Fruit fly (Drosophila melanogaster) whole organism, embryonic: ENCODE results near the gene CG9672.

Experiments
- Awh ChIP-seq: fragments of 200-800 bp; sonication (Bioruptor generic); IDR thresholded peaks from 2 replicates; pipeline ENCODE4, ENCODE4 v1.3.6; 2022; ENCODE audit warnings: missing biosample characterization, missing genetic modification characterization
- CG10431 ChIP-seq: fragments of 200-800 bp; sonication (Bioruptor generic); optimal IDR thresholded peaks from 3 replicates; lab custom pipeline; 2018; ENCODE audit warnings: missing biosample characterization, mild to moderate bottlenecking, missing genetic modification characterization
- CG10543 ChIP-seq: fragments of 200-800 bp; sonication (Bioruptor generic); optimal IDR thresholded peaks from 3 replicates; lab custom pipeline; 2017; ENCODE audit warnings: missing biosample characterization, mild to moderate bottlenecking, missing genetic modification characterization, moderate library complexity
- CG11456 ChIP-seq: fragments of 200-800 bp; sonication (Bioruptor generic); IDR thresholded peaks from 3 replicates; pipeline ENCODE4 v1.3.6; 2022; ENCODE audit warnings: missing biosample characterization, missing genetic modification characterization
- CG12071 ChIP-seq: fragments of 200-800 bp; sonication (Bioruptor generic); optimal IDR thresholded peaks from 3 replicates; lab custom pipeline; 2018; ENCODE audit warnings: missing biosample characterization, mild to moderate bottlenecking, missing genetic modification characterization
- CG12769 ChIP-seq: fragments of 200-800 bp; sonication (Bioruptor generic); optimal IDR thresholded peaks from 2 replicates; lab custom pipeline; 2019; ENCODE audit warnings: missing biosample characterization, mild to moderate bottlenecking, missing genetic modification characterization, moderate library complexity
- CG13424 ChIP-seq: fragments of 200-800 bp; sonication (Bioruptor generic); optimal IDR thresholded peaks from 2 replicates; lab custom pipeline; 2019; ENCODE audit warnings: missing biosample characterization, mild to moderate bottlenecking, missing genetic modification characterization, moderate library complexity
- CG15269 ChIP-seq: fragments of 200-800 bp; sonication (Bioruptor generic); optimal IDR thresholded peaks from 2 replicates; lab custom pipeline; 2018; ENCODE audit warnings: missing biosample characterization, mild to moderate bottlenecking, missing genetic modification characterization, moderate library complexity
- CG17186 ChIP-seq: fragments of 200-800 bp; sonication (Bioruptor generic); optimal IDR thresholded peaks from 3 replicates; lab custom pipeline; 2017; ENCODE audit warnings: missing biosample characterization, missing genetic modification reagents, missing genetic modification characterization
- CG17612 ChIP-seq: fragments of 200-800 bp; sonication (Bioruptor generic); IDR thresholded peaks from 2 replicates; pipeline ENCODE4 v1.3.6; 2022; ENCODE audit warnings: missing biosample characterization, missing genetic modification characterization
- CG18764 ChIP-seq: fragments of 200-800 bp; sonication (Bioruptor generic); optimal IDR thresholded peaks from 3 replicates; lab custom pipeline; 2016; ENCODE audit warnings: missing biosample characterization, missing genetic modification characterization
- CG30020 ChIP-seq: fragments of 200-800 bp; optimal IDR thresholded peaks from 2 replicates; lab custom pipeline; 2019; ENCODE audit warnings: missing biosample characterization, mild to moderate bottlenecking, missing genetic modification characterization, moderate library complexity
- CG32772 ChIP-seq: fragments of 200-800 bp; sonication (Bioruptor generic); IDR thresholded peaks from 2 replicates; pipeline ENCODE4 v1.3.6; 2022; ENCODE audit warnings: missing biosample characterization, missing genetic modification characterization
- CG3281 ChIP-seq: fragments of 200-800 bp; sonication (Bioruptor generic); optimal IDR thresholded peaks from 3 replicates; lab custom pipeline; 2017; ENCODE audit warnings: missing biosample characterization, mild to moderate bottlenecking, missing genetic modification characterization
- CG34422 ChIP-seq: fragments of 200-800 bp; sonication (Bioruptor generic); IDR thresholded peaks from 3 replicates; pipeline ENCODE4 v1.3.6; 2022; ENCODE audit warnings: missing biosample characterization, missing genetic modification characterization
- CG3838 ChIP-seq: fragments of 200-800 bp; sonication (Bioruptor generic); optimal IDR thresholded peaks from 3 replicates; lab custom pipeline; 2016; ENCODE audit warnings: missing biosample characterization, missing genetic modification characterization
- CG43689 ChIP-seq: fragments of 200-800 bp; sonication (Bioruptor generic); IDR thresholded peaks from 2 replicates; pipeline ENCODE4 v1.3.6; 2022; ENCODE audit warnings: missing biosample characterization, missing genetic modification characterization
- CG4820 ChIP-seq: fragments of 200-800 bp; sonication (Bioruptor generic); optimal IDR thresholded peaks from 3 replicates; lab custom pipeline; 2016; ENCODE audit warnings: missing biosample characterization, missing genetic modification characterization
- CG6175 ChIP-seq: fragments of 200-800 bp; sonication (Bioruptor generic); IDR thresholded peaks from 3 replicates; pipeline ENCODE4 v1.3.6; 2022; ENCODE audit warnings: missing biosample characterization, missing genetic modification characterization
- CG6683 ChIP-seq: fragments of 200-800 bp; sonication (Bioruptor generic); optimal IDR thresholded peaks from 2 replicates; lab custom pipeline; 2017; ENCODE audit warnings: missing biosample characterization, mild to moderate bottlenecking, missing genetic modification characterization, missing genetic modification reagents
- CG6689 ChIP-seq: fragments of 200-800 bp; sonication (Bioruptor generic); IDR thresholded peaks from 2 replicates; pipeline ENCODE4 v1.3.6; 2022; ENCODE audit warnings: missing biosample characterization, missing genetic modification characterization
- CG6765 ChIP-seq: fragments of 200-800 bp; sonication (Bioruptor generic); optimal IDR thresholded peaks from 3 replicates; lab custom pipeline; 2017; ENCODE audit warnings: missing biosample characterization, mild to moderate bottlenecking, missing genetic modification characterization
- CG6813 ChIP-seq: fragments of 200-800 bp; sonication (Bioruptor generic); optimal IDR thresholded peaks from 2 replicates; lab custom pipeline; 2017; ENCODE audit warnings: missing biosample characterization, missing genetic modification characterization, mild to moderate bottlenecking, moderate library complexity, missing genetic modification reagents
- CG7745 ChIP-seq: fragments of 200-800 bp; sonication (Bioruptor generic); optimal IDR thresholded peaks from 2 replicates; lab custom pipeline; 2018; ENCODE audit warnings: missing biosample characterization, mild to moderate bottlenecking, missing genetic modification characterization, moderate library complexity
- CG7928 ChIP-seq: fragments of 200-800 bp; sonication (Bioruptor generic); optimal IDR thresholded peaks from 2 replicates; lab custom pipeline; 2017; ENCODE audit warnings: missing biosample characterization, mild to moderate bottlenecking, missing genetic modification characterization
- CG8388 ChIP-seq: fragments of 200-800 bp; sonication (Bioruptor generic); optimal IDR thresholded peaks from 2 replicates; lab custom pipeline; 2019; ENCODE audit warnings: missing biosample characterization, mild to moderate bottlenecking, missing genetic modification characterization, moderate library complexity
- CG8478 ChIP-seq: fragments of >200 bp; optimal IDR thresholded peaks from 2 replicates; lab custom pipeline; 2018
- CG9609 ChIP-seq: fragments of 200-800 bp; sonication (Bioruptor generic); optimal IDR thresholded peaks from 3 replicates; lab custom pipeline; 2016; ENCODE audit warnings: missing biosample characterization, missing genetic modification characterization
- CHES-1-like ChIP-seq: fragments of 200-800 bp; sonication (Bioruptor generic); optimal IDR thresholded peaks from 2 replicates; lab custom pipeline; 2016; ENCODE audit warnings: missing biosample characterization, missing genetic modification characterization
- Deaf1 ChIP-seq: fragments of 200-800 bp; optimal IDR thresholded peaks from 3 replicates; lab custom pipeline; 2019; ENCODE audit warnings: missing biosample characterization, mild to moderate bottlenecking, missing genetic modification characterization, moderate library complexity
- HLH3B ChIP-seq: fragments of 200-800 bp; sonication (Bioruptor generic); IDR thresholded peaks from 2 replicates; pipeline ENCODE4 v1.3.6; 2022; ENCODE audit warnings: missing biosample characterization, missing genetic modification characterization
- MTF-1 ChIP-seq: fragments of 200-800 bp; sonication (Bioruptor generic); optimal IDR thresholded peaks from 2 replicates; lab custom pipeline; 2018; ENCODE audit warnings: missing biosample characterization, mild to moderate bottlenecking, missing genetic modification characterization, borderline replicate concordance
- Mes4 ChIP-seq: fragments of 200-800 bp; sonication (Bioruptor generic); optimal IDR thresholded peaks from 2 replicates; lab custom pipeline; 2016; ENCODE audit warnings: missing biosample characterization, missing genetic modification characterization
- Nf-YA ChIP-seq: fragments of 200-800 bp; sonication (Bioruptor generic); IDR thresholded peaks from 2 replicates; pipeline ENCODE4 v1.3.6; 2022; ENCODE audit warnings: missing biosample characterization, missing genetic modification characterization
- Rfx ChIP-seq: fragments of 200-800 bp; sonication (Bioruptor generic); IDR thresholded peaks from 2 replicates; pipeline ENCODE4 v1.3.6; 2022; ENCODE audit warnings: missing biosample characterization, missing genetic modification characterization
- ato ChIP-seq: fragments of 200-800 bp; sonication (Bioruptor generic); IDR thresholded peaks from 2 replicates; pipeline ENCODE4 v1.3.6; 2022; ENCODE audit warnings: missing biosample characterization, missing genetic modification characterization; ENCODE audit not compliant: partially characterized antibody
- az2 ChIP-seq: fragments of 200-800 bp; sonication (Bioruptor generic); optimal IDR thresholded peaks from 3 replicates; lab custom pipeline; 2016; ENCODE audit warnings: missing biosample characterization, missing genetic modification characterization
- br ChIP-seq: fragments of >200 bp; optimal IDR thresholded peaks from 2 replicates; lab custom pipeline; 2017
- disco-r ChIP-seq: fragments of 200-800 bp; sonication (Bioruptor generic); optimal IDR thresholded peaks from 2 replicates; lab custom pipeline; 2016; ENCODE audit warnings: missing biosample characterization, missing genetic modification characterization
- gfzf ChIP-seq: fragments of 200-800 bp; sonication (Bioruptor generic); optimal IDR thresholded peaks from 2 replicates; lab custom pipeline; 2016; ENCODE audit warnings: missing biosample characterization, mild to moderate bottlenecking, missing genetic modification characterization, moderate library complexity
- kay ChIP-seq: fragments of 200-800 bp; sonication (Bioruptor generic); optimal IDR thresholded peaks from 2 replicates; lab custom pipeline; 2016; ENCODE audit warnings: missing biosample characterization, missing genetic modification characterization
- knrl ChIP-seq: fragments of 200-800 bp; sonication (Bioruptor generic); IDR thresholded peaks from 3 replicates; pipeline ENCODE4 v1.3.6; 2022; ENCODE audit warnings: missing biosample characterization, missing genetic modification characterization; ENCODE audit not compliant: partially characterized antibody
- nerfin-1 ChIP-seq: fragments of 200-800 bp; sonication (Bioruptor generic); optimal IDR thresholded peaks from 3 replicates; lab custom pipeline; 2019; ENCODE audit warnings: missing biosample characterization, mild to moderate bottlenecking, missing genetic modification characterization, moderate library complexity
- odd ChIP-seq: fragments of 200-800 bp; sonication (Bioruptor generic); optimal IDR thresholded peaks from 2 replicates; lab custom pipeline; 2017; ENCODE audit warnings: missing biosample characterization, mild to moderate bottlenecking, missing genetic modification characterization
- sens-2 ChIP-seq: fragments of 200-800 bp; sonication (Bioruptor generic); IDR thresholded peaks from 2 replicates; pipeline ENCODE4 v1.3.6; 2022; ENCODE audit warnings: missing biosample characterization, missing genetic modification characterization
- sna ChIP-seq: fragments of 200-800 bp; sonication (Bioruptor generic); IDR thresholded peaks from 2 replicates; pipeline ENCODE4 v1.3.6; 2022; ENCODE audit warnings: missing biosample characterization, missing genetic modification characterization; ENCODE audit not compliant: partially characterized antibody
- tna ChIP-seq: fragments of 200-800 bp; sonication (Bioruptor generic); IDR thresholded peaks from 2 replicates; pipeline ENCODE4 v1.3.6; 2022; ENCODE audit warnings: missing biosample characterization, missing genetic modification characterization; ENCODE audit not compliant: partially characterized antibody
- unpg ChIP-seq: fragments of 200-800 bp; sonication (Bioruptor generic); optimal IDR thresholded peaks from 3 replicates; lab custom pipeline; 2018; ENCODE audit warnings: missing biosample characterization, mild to moderate bottlenecking, missing genetic modification characterization, moderate library complexity
- vvl ChIP-seq: fragments of 200-800 bp; sonication (Bioruptor generic); IDR thresholded peaks from 2 replicates; pipeline ENCODE4 v1.3.6; 2022; ENCODE audit warnings: missing biosample characterization, missing genetic modification characterization
- wek ChIP-seq: fragments of 200-800 bp; sonication (Bioruptor generic); optimal IDR thresholded peaks from 3 replicates; lab custom pipeline; 2018; ENCODE audit warnings: missing biosample characterization, mild to moderate bottlenecking, missing genetic modification characterization, moderate library complexity
- yki ChIP-seq: fragments of >200 bp; optimal IDR thresholded peaks from 3 replicates; lab custom pipeline; 2018

The CG9672 gene

DNA sequence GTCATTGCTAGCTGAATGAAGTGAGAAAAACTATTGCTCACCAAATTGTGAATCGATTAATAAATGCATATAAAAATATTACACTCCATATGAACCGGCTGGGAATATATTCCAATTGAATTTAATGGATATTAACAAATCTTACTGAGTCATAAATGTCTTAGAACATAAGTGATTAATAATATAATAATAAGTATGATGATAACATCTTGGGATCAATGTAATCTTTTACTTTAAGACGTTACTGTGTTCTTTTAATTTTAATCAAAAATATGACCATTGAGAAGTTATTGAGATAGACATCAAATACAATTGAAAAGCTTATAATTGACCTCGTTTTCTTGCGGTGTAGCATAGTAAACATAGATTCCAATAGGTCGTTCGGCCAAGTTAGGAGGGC, 14.3 kb downstream of the CG9672 start (continued):
- peak; percentile 13 for TF ChIP-seq CG8388
- TF ChIP-seq unpg (GFP tag; lab: Kevin White, UChicago), result peak; percentile 5
- no peak for TF ChIP-seq CHES-1-like (GFP tag; lab: Kevin White, UChicago)
- no peak for TF ChIP-seq CG6175 (GFP tag; lab: Robert Waterston, UW)
- TF ChIP-seq CG6813 (GFP tag; lab: Kevin White, UChicago), result no peak
- peak; percentile 47 for TF ChIP-seq CG13424 (tag; lab: Kevin White, UChicago)
- no peak for TF ChIP-seq CG43689 (GFP tag; lab: Robert Waterston, UW)
- no peak for TF ChIP-seq CG18764 (GFP tag; lab: Kevin White, UChicago)
- no peak for TF ChIP-seq CG7745 (tag; lab: Kevin White, UChicago)
- no peak for TF ChIP-seq CG17612
- TF ChIP-seq CG11456, result no peak
- peak; percentile 54 for TF ChIP-seq CG15269 (tag; lab: Kevin White, UChicago)
- no peak for TF ChIP-seq CG6765 (GFP tag; lab: Kevin White, UChicago)
- no peak for TF ChIP-seq Mes4
- no peak for TF ChIP-seq sna (GFP tag; lab: Robert Waterston, UW)
- no peak for TF ChIP-seq MTF-1 (GFP tag; lab: Kevin White, UChicago)
- TF ChIP-seq sens-2 (GFP tag; lab: Robert Waterston, UW), result no peak
- TF ChIP-seq CG3838 (GFP tag; lab: Kevin White, UChicago), result no peak
- TF ChIP-seq, all 482 proteins: peak for 39

- peak; percentile 90 for TF ChIP-seq az2
- TF ChIP-seq odd, result peak; percentile 62
- TF ChIP-seq CG6689 (GFP tag; lab: Robert Waterston, UW), result peak; percentile 89
- TF ChIP-seq Deaf1 (tag; lab: Kevin White, UChicago), result peak; percentile 44
- peak; percentile 79 for TF ChIP-seq Nf-YA (GFP tag; lab: Robert Waterston, UW)
- TF ChIP-seq br, result no peak
- no peak for TF ChIP-seq ato
- peak; percentile 74 for TF ChIP-seq wek (GFP tag; lab: Kevin White, UChicago)
- TF ChIP-seq CG12071 (GFP tag; lab: Kevin White, UChicago), result peak; percentile 88
- TF ChIP-seq CG3281, result peak; percentile 52
- TF ChIP-seq vvl (GFP tag; lab: Robert Waterston, UW), result peak; percentile 91
- no peak for TF ChIP-seq gfzf
- peak; percentile 7 for TF ChIP-seq CG10543 (GFP tag; lab: Kevin White, UChicago)
- TF ChIP-seq disco-r (GFP tag; lab: Kevin White, UChicago), result peak; percentile 80
- TF ChIP-seq Rfx (GFP tag; lab: Robert Waterston, UW), result peak; percentile 78
- peak; percentile 83 for TF ChIP-seq CG32772
- TF ChIP-seq yki (lab: Kevin White, UChicago), result no peak
- TF ChIP-seq CG7928 (GFP tag; lab: Kevin White, UChicago), result peak; percentile 1
- peak; percentile 25 for TF ChIP-seq CG6683 (GFP tag; lab: Kevin White, UChicago)
- TF ChIP-seq CG34422 (GFP tag; lab: Robert Waterston, UW), result peak; percentile 83; the same call in 2 of the 3 replicates
- TF ChIP-seq CG10431 (GFP tag; lab: Kevin White, UChicago), result peak; percentile 62
- peak; percentile 82 for TF ChIP-seq CG9609 (GFP tag; lab: Kevin White, UChicago)
- TF ChIP-seq nerfin-1 (tag; lab: Kevin White, UChicago), result peak; percentile 76
- peak; percentile 91 for TF ChIP-seq Awh (GFP tag; lab: Robert Waterston, UW)
- peak; percentile 35 for TF ChIP-seq CG17186
- no peak for TF ChIP-seq knrl
- TF ChIP-seq CG30020 (tag; lab: Kevin White, UChicago), result peak; percentile 38
- peak; percentile 86 for TF ChIP-seq HLH3B (GFP tag; lab: Robert Waterston, UW)
- TF ChIP-seq CG4820 (GFP tag; lab: Kevin White, UChicago), result peak; percentile 87
- no peak for TF ChIP-seq tna (GFP tag; lab: Robert Waterston, UW)
- TF ChIP-seq CG12769 (tag; lab: Kevin White, UChicago), result peak; percentile 85
- TF ChIP-seq CG8478, result no peak
- TF ChIP-seq kay (GFP tag; lab: Kevin White, UChicago), result peak; percentile 67
Measured at dm6 chrX:16691440-16691839, 15.2 kb downstream of the CG9672 start.
